Worm (Caenorhabditis elegans): ENCODE data around the gene C34D4.2.

The C34D4.2 gene

DNA sequence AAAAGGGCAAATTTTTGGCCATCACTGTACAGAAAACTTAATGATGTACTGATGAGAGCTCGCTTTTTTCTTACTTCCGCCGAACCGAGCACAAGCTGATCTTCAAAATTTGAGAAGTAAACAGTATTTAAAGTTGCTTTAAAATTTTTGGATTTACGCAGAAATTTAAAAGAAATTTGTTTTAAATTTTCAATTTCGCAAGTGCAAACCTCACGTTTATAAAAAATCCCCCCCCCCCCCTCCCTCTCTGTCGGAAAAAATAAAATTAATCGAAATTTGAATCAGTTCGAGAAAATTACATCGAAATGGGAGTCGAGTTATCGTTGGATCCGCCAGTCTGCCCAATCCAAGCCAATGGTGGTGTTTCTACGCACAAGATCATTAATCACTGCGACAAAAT, 1.1 kb upstream of the C34D4.2 start, which contains the start of gene C34D4.3:
TSS of gene C34D4.3 (plus strand) at position 301 of the 400 bp plus-strand sequence.
- no peak for TF ChIP-seq W03F9.2 (tag; optimal IDR thresholded peaks at IDR 0.05)
- TF ChIP-seq him-1 (tag; optimal IDR thresholded peaks at IDR 0.05) = no peak
- no peak for TF ChIP-seq dao-5 (tag; optimal IDR thresholded peaks at IDR 0.05)

DNA sequence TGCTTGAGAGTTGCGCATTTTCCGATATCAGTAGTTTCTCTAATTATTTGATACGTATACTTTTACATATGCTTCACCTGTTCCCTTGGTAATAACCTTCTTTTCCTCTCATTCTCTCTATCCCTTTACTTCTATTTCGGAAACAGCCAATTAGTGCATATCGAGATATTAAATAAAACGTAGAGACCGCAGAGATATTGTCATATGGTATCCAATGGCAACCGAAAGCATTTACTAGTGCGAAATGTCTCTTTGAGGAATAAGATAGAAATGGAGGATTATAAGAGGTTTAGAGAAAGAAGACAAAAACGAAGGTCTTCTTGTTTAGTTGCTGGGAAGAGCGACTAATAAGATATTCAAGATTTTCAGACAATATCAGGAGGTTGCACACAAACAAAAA, 1.9 kb downstream of the C34D4.2 start, which contains the start of gene maph-9:
TSS of gene maph-9 (plus strand) at position 273 of the 400 bp plus-strand sequence.
- no peak for TF ChIP-seq W03F9.2 (tag; optimal IDR thresholded peaks at IDR 0.05)
- TF ChIP-seq dao-5 (tag; optimal IDR thresholded peaks at IDR 0.05) = no peak
- TF ChIP-seq him-1 (tag; optimal IDR thresholded peaks at IDR 0.05) = no peak

DNA sequence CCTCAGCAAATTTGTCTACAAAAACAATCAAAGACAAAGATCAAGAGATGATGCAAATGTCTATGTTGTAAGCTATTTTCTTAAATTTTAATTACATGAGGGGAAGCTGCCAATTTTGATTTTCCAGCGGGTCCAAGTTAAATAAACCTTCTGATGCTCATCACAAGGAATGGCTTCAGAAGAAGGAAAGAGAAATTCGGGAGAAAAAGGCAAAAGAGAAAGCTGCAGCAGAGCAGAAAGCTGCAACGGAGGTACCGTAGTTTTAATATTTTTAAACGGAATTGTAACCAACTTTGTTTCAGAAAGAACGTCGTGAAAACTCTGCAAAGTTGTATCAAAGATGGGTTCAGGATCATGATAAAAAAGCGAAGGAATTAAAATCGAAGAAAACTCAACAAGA, 3.7 kb downstream of the C34D4.2 start:
- TF ChIP-seq dao-5 (tag; optimal IDR thresholded peaks at IDR 0.05) (no peak), W03F9.2 (tag; optimal IDR thresholded peaks at IDR 0.05) (no peak), him-1 (tag; optimal IDR thresholded peaks at IDR 0.05) (no peak)

DNA sequence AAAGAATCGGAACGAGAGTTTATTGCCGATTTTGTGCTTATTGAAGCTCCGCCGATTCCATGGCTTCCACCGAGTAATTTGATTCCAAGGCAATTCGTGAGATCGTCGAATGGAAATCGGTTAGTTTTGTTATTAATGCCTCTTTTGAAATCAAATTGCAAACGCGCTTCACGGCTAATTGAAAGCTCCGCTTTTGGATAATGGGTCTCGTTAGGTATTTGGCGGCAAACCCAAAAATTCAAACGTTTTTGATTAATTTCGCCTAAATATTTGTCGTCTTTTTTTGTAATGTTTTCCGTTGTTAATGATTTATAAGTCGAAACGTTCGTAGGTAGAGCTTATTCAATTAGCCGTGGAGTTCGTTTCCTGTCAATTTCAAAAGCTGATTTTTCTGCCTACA, 5.1 kb downstream of the C34D4.2 start:
- TF ChIP-seq dao-5 (tag; optimal IDR thresholded peaks at IDR 0.05) = no peak
- no peak for TF ChIP-seq him-1 (tag; optimal IDR thresholded peaks at IDR 0.05)
- no peak for TF ChIP-seq W03F9.2 (tag; optimal IDR thresholded peaks at IDR 0.05)

DNA sequence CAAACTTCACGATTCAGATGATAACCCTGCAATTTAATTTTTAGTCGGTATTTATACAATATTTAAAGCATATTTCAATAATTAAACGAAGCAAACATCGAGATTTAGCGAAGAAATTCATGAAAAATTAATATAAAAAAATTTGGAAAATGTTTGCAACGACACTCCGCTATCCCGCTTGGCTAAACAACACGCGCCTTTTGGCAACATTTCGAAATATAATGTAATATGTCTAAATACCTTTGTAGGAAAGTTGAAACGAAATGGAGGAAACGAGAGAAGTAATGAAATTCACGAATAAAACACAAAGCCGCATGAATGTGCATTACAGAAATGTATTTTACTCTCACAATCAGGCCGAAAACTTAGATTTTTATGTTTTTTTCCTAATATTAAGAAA, 11.3 kb downstream of the C34D4.2 start, which contains the start of gene rpc-1:
TSS of gene rpc-1 (minus strand) at position 26 of the 400 bp plus-strand sequence.
- no peak for TF ChIP-seq him-1 (tag; optimal IDR thresholded peaks at IDR 0.05)
- TF ChIP-seq dao-5 (tag; optimal IDR thresholded peaks at IDR 0.05) = no peak
- no peak for TF ChIP-seq W03F9.2 (tag; optimal IDR thresholded peaks at IDR 0.05)

DNA sequence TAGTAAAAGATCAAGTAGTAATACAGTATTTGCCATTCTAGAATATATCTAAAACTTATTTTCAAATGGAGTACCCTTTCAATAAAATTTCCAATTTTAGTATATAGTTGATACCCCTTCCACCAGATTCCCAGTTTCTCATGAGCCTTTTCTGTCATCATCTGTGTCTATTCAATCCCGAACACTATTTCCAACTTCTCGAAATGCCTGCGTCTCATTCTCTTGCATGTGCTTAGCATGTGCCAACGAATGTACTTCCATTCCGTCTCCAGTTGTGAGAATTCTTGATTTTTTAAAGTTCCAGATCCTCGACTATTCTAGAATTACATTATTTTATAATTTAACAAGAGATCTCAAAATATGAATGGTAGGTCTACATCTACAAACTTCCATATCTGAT, 12.1 kb downstream of the C34D4.2 start, which contains the start of gene C42D4.18:
TSS of gene C42D4.18 (plus strand) at position 231 of the 400 bp plus-strand sequence.
- TF ChIP-seq him-1 (tag; optimal IDR thresholded peaks at IDR 0.05) (no peak), dao-5 (tag; optimal IDR thresholded peaks at IDR 0.05) (no peak)

DNA sequence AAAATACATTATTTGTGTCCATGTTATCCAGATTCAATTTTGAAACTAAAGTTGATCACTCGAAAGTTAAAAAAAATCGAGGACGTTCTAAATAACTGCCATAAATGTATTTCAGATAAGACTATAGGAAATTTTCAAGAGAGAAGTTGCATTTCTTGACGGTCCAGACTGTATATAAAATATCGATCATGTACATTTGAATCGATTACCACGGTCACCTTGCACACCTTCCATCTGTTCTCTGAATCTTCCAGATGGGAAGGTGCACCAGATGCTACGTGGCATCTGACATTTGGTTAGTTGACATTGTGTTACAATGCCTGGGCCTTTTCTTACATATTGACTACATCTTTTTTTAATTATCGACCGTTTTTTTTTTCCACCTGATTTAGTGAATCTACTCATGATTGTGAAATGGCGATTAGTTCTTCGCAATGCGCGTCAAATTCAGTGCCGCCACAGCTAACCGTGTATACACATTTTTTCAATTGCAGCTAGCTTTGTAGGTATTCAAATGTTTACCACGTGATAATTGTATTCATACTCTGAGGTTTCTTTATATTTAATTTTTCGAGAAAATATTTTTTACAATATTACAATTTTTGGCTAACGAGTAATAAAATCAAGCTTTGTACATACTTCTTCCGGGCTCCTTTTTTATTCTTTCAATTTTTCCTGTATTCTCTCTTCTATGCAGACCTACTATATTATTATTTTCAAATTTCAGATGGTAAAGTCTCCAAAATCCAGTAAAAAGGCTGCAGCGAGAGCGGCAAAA, 13.7 kb downstream of the C34D4.2 start, which contains the start of gene skr-16:
TSS of gene skr-16 (plus strand) at position 728 of the 778 bp plus-strand sequence.
- no peak for TF ChIP-seq dao-5 (tag; optimal IDR thresholded peaks at IDR 0.05)
- no peak for TF ChIP-seq him-1 (tag; optimal IDR thresholded peaks at IDR 0.05)
- no peak for TF ChIP-seq W03F9.2 (tag; optimal IDR thresholded peaks at IDR 0.05)

DNA sequence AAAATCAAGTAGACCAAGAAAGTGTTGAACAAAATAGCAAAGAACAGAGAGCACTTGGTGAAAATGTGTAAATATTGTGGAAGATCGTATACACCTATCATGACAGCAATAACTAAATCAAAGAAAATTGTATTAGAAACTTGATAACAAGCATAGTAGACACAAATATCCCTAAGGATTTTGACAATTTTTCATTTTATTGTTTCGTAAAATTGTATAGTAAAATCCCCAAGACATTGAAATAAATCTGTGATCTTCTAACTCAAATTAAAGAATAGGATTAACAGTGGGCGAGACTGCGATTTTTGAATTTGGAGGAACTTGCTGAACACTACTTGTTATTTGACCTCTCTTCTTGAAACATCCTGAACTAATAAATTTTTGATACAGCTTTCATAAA, 16.8 kb downstream of the C34D4.2 start, which contains the start of gene str-220:
TSS of gene str-220 (minus strand) at position 101 of the 400 bp plus-strand sequence.
- TF ChIP-seq W03F9.2 (tag; optimal IDR thresholded peaks at IDR 0.05) (no peak), him-1 (tag; optimal IDR thresholded peaks at IDR 0.05) (no peak), dao-5 (tag; optimal IDR thresholded peaks at IDR 0.05) (no peak)

DNA sequence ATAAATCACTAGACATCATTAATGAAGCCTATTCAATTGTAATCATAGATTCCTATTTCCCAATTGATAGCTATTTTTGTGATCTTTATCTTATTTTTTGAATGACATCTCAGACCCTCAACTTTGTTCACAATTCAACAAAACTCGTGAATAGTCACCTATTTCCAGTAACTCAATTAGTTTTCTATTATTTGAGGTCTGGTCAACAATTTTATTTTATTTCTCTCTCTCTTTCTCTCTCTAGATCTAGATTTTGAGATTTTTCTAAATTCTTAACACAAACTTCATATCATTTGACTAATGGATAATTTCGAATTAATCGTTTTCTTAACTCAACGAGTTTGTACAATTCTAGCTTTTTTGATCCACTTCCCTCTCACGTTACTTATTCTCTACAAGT, 19.0 kb downstream of the C34D4.2 start, which contains the start of gene str-1:
TSS of gene str-1 (plus strand) at position 301 of the 400 bp plus-strand sequence.
- no peak for TF ChIP-seq dao-5 (tag; optimal IDR thresholded peaks at IDR 0.05)
- TF ChIP-seq W03F9.2 (tag; optimal IDR thresholded peaks at IDR 0.05) = no peak
- no peak for TF ChIP-seq him-1 (tag; optimal IDR thresholded peaks at IDR 0.05)

DNA sequence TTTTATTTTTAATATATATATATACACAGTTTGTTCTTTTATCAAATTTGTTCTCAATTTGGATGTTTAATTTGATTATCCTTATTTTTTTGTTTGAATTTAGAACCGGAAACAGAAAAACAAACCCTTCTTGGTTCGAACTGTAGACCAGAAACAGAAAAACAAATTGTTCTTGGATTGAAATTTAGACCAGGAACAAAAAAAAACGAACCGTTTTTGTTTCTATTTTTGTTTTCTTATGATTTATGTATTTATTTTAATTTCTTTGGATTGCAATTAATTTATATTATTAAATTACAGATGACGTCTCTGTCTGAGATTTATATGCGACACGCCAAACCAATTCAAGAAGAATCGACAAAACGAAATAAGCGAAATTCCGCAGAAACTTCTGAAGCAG, 20.9 kb downstream of the C34D4.2 start, which contains the start of gene C42D4.19:
TSS of gene C42D4.19 (plus strand) at position 301 of the 400 bp plus-strand sequence.
- TF ChIP-seq W03F9.2 (tag; optimal IDR thresholded peaks at IDR 0.05) (no peak), him-1 (tag; optimal IDR thresholded peaks at IDR 0.05) (no peak), dao-5 (tag; optimal IDR thresholded peaks at IDR 0.05) (no peak)

DNA sequence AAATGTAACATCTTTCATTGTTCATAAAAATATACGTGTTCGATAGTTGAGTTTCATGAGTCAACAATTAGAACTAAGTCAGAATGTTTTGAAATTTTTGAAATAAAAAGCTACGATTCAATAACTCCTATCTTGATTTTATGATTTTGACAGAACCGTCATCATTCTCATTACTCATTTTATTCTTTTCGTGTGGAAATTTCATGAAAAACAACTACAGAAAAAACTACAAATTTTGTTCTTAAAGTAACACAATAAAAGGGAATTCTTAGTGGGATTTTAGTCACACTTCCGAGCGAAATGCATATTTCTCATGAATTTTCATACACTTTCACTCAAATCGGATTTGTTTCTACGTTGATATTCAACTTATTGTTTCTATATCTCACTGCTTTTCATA, 22.4 kb downstream of the C34D4.2 start, which contains the start of gene str-44:
TSS of gene str-44 (plus strand) at position 301 of the 400 bp plus-strand sequence.
- no peak for TF ChIP-seq dao-5 (tag; optimal IDR thresholded peaks at IDR 0.05)
- no peak for TF ChIP-seq W03F9.2 (tag; optimal IDR thresholded peaks at IDR 0.05)
- no peak for TF ChIP-seq him-1 (tag; optimal IDR thresholded peaks at IDR 0.05)

DNA sequence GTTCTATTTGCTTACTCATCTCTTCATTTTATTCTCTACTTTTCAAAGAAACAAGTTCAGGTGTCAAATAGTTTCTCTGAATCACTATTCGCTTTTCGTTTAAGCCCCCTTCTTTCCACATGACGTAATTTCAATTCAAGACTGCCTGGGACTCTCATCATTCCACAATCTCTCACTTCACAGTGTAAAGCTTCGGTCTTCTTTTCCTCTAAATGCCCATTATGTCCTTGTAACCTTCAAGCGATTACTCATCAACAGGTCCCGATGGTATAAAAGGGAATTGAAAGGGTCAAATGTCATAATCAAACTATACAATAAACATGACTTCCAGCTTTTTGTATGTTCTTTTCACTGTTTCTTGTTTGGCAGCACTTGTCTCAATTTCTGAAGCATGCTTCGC, 24.5 kb downstream of the C34D4.2 start, which contains the start of gene C42D4.3:
TSS of gene C42D4.3 (plus strand) at position 298 of the 400 bp plus-strand sequence.
- TF ChIP-seq W03F9.2 (tag; optimal IDR thresholded peaks at IDR 0.05) (no peak), dao-5 (tag; optimal IDR thresholded peaks at IDR 0.05) (no peak), him-1 (tag; optimal IDR thresholded peaks at IDR 0.05) (no peak)

DNA sequence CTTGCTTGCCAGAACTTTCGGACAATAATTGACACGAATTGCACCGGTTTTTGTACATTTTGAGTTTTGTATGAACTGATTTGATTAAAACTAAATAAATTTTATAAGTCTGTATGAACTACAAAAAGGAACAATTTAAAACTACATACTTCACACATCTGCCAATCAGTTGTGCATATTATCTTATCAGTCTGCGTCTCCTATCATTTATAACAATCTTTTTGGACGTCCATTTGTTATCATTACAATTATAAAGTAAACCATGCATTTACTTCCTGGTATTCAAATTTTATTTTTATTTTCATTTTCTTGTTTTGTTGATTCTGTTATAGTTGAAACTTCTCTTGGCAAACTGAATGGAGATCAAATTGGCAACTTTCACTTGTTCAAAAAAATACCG, 25.8 kb downstream of the C34D4.2 start, which contains the start of gene cest-10:
TSS of gene cest-10 (plus strand) at position 254 of the 400 bp plus-strand sequence.
- TF ChIP-seq dao-5 (tag; optimal IDR thresholded peaks at IDR 0.05) = no peak
- peak; percentile 6 for TF ChIP-seq W03F9.2 (tag; optimal IDR thresholded peaks at IDR 0.05)
- TF ChIP-seq him-1 (tag; optimal IDR thresholded peaks at IDR 0.05) = no peak

DNA sequence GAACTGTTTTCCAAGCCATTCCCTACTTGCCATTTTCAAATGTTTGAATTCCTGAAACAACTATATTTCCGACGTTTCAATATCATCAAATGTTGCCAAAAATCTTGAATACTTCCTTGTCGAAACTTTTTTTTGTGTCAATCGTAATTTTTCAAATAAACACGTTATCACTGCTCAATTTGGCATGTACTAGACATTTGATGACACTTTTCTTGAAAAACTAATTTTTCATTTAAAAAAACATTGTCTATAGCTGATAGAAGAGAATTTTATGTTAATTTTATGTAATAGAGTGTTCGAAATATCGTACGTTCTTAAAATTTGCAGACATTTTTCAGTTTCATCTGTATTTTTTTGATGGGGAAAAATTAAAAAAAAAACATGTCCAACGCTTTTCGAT, 28.4 kb downstream of the C34D4.2 start:
- TF ChIP-seq him-1 (tag; optimal IDR thresholded peaks at IDR 0.05) = no peak
- peak; percentile 12 for TF ChIP-seq W03F9.2 (tag; optimal IDR thresholded peaks at IDR 0.05)
- no peak for TF ChIP-seq dao-5 (tag; optimal IDR thresholded peaks at IDR 0.05)

All from whole organism, L4/young adult.